Worm (Caenorhabditis elegans) whole organism, L4 larva: ENCODE results near the gene cct-5.

Experiments used
- F10B5.3 ChIP-seq: sonication (generic microtip); optimal IDR thresholded peaks from 2 replicates; lab custom pipeline; 2016; ENCODE audit warnings: mild to moderate bottlenecking, missing genetic modification characterization, missing compliant biosample characterization
- F37D6.2 ChIP-seq: sonication (generic microtip); optimal IDR thresholded peaks from 2 replicates; lab custom pipeline; 2016; ENCODE audit warnings: mild to moderate bottlenecking, missing genetic modification characterization, missing compliant biosample characterization
- F49E8.2 ChIP-seq: sonication (generic microtip); optimal IDR thresholded peaks from 2 replicates; lab custom pipeline; 2016; ENCODE audit warnings: missing compliant biosample characterization, mild to moderate bottlenecking, missing genetic modification characterization, borderline replicate concordance
- T26A8.4 ChIP-seq: fragments of 200-800 bp; sonication (Bioruptor generic); IDR thresholded peaks from 2 replicates; pipeline ENCODE4 v1.3.6; 2022; ENCODE audit warnings: missing genetic modification characterization, missing compliant biosample characterization
- ZK337.2 ChIP-seq: fragments of 200-800 bp; sonication (Bioruptor generic); IDR thresholded peaks from 2 replicates; pipeline ENCODE4 v1.3.6; 2022; ENCODE audit warnings: missing genetic modification reagents, missing genetic modification characterization, missing compliant biosample characterization
- aha-1 ChIP-seq: fragments of 150-350 bp; peaks from one replicate; lab custom pipeline; 2014; ENCODE audit warnings: missing biosample characterization, missing genetic modification characterization
- aly-2 ChIP-seq: sonication (generic microtip); optimal IDR thresholded peaks from 2 replicates; lab custom pipeline; 2018; ENCODE audit warnings: missing biosample characterization, missing genetic modification characterization
- ama-1 ChIP-seq: fragments of 150-350 bp; optimal IDR thresholded peaks from 2 replicates; lab custom pipeline; 2014; ENCODE audit warnings: inconsistent platforms, mixed read lengths
- ceh-62 ChIP-seq: sonication (generic microtip); optimal IDR thresholded peaks from 2 replicates; lab custom pipeline; 2017; ENCODE audit warnings: missing biosample characterization, missing genetic modification characterization
- ceh-82 ChIP-seq: sonication (generic microtip); optimal IDR thresholded peaks from 2 replicates; lab custom pipeline; 2017; ENCODE audit warnings: missing biosample characterization, missing genetic modification characterization
- cey-2 ChIP-seq: sonication (generic microtip); optimal IDR thresholded peaks from 3 replicates; lab custom pipeline; 2017; ENCODE audit warnings: missing genetic modification characterization, mild to moderate bottlenecking, missing compliant biosample characterization, antibody characterized with exemption, borderline replicate concordance; ENCODE audit not compliant: insufficient read depth
- daf-16 ChIP-seq, 3 experiments: sonication (generic microtip); optimal IDR thresholded peaks; 2 replicates each; lab custom pipeline; 2016 to 2017; ENCODE audit warnings: missing genetic modification characterization in 3 of 3, missing genetic modification reagents in 3 of 3, mild to moderate bottlenecking in 2 of 3, missing compliant biosample characterization in 2 of 3, missing biosample characterization in 1 of 3, moderate library complexity in 1 of 3
- daf-8 ChIP-seq: fragments of 200-800 bp; sonication (Bioruptor generic); IDR thresholded peaks from 2 replicates; pipeline ENCODE4 v1.3.6; 2022; ENCODE audit warnings: missing genetic modification characterization, missing compliant biosample characterization
- dmd-6 ChIP-seq: fragments of 200-800 bp; sonication (Bioruptor generic); IDR thresholded peaks from 2 replicates; pipeline ENCODE4 v1.3.6; 2022; ENCODE audit warnings: missing genetic modification reagents, missing genetic modification characterization, missing compliant biosample characterization
- dmd-8 ChIP-seq: fragments of 200-800 bp; sonication (Bioruptor generic); IDR thresholded peaks from 2 replicates; pipeline ENCODE4 v1.3.6; 2022; ENCODE audit warnings: missing genetic modification characterization, missing compliant biosample characterization
- dmd-9 ChIP-seq: fragments of 200-800 bp; sonication (Bioruptor generic); IDR thresholded peaks from 2 replicates; pipeline ENCODE4 v1.3.6; 2022; ENCODE audit warnings: missing genetic modification reagents, missing genetic modification characterization, missing compliant biosample characterization
- duxl-1 ChIP-seq: sonication (generic microtip); optimal IDR thresholded peaks from 2 replicates; lab custom pipeline; 2016; ENCODE audit warnings: mild to moderate bottlenecking, missing genetic modification characterization, moderate library complexity, missing compliant biosample characterization; ENCODE audit not compliant: poor library complexity
- egl-43 ChIP-seq: fragments of 200-800 bp; sonication (Bioruptor generic); IDR thresholded peaks from 2 replicates; pipeline ENCODE4 v1.3.6; 2022; ENCODE audit warnings: missing genetic modification reagents, missing genetic modification characterization, missing compliant biosample characterization
- fkh-10 ChIP-seq: fragments of 150-350 bp; optimal IDR thresholded peaks from 2 replicates; lab custom pipeline; 2014; ENCODE audit warnings: missing biosample characterization, missing genetic modification reagents, missing genetic modification characterization
- fos-1 ChIP-seq: fragments of 150-350 bp; optimal IDR thresholded peaks from 2 replicates; lab custom pipeline; 2014; ENCODE audit warnings: missing biosample characterization, missing genetic modification characterization
- hif-1 ChIP-seq, 2 experiments: sonication (generic microtip); optimal IDR thresholded peaks; 2 replicates each; lab custom pipeline; 2016 to 2017; ENCODE audit warnings: missing compliant biosample characterization in 2 of 2, missing genetic modification characterization in 2 of 2, missing genetic modification reagents in 2 of 2, missing genotype in 2 of 2, mild to moderate bottlenecking in 1 of 2
- hlh-11 ChIP-seq: fragments of 200-800 bp; sonication (Bioruptor generic); optimal IDR thresholded peaks from 2 replicates; lab custom pipeline; 2018; ENCODE audit warnings: mild to moderate bottlenecking, missing genetic modification characterization, missing compliant biosample characterization
- hlh-30 ChIP-seq: sonication (generic microtip); optimal IDR thresholded peaks from 2 replicates; lab custom pipeline; 2017; ENCODE audit warnings: antibody characterized with exemption, mild to moderate bottlenecking, missing genetic modification characterization, missing compliant biosample characterization; ENCODE audit not compliant: insufficient read depth
- hmg-1.1 ChIP-seq: fragments of 200-800 bp; sonication (Bioruptor generic); IDR thresholded peaks from 2 replicates; pipeline ENCODE4 v1.3.6; 2022; ENCODE audit warnings: missing genetic modification reagents, missing genetic modification characterization, missing compliant biosample characterization
- lim-7 ChIP-seq: fragments of 200-800 bp; sonication (Bioruptor generic); IDR thresholded peaks from 2 replicates; pipeline ENCODE4 v1.3.6; 2022; ENCODE audit warnings: missing genetic modification characterization, missing compliant biosample characterization
- lin-13 ChIP-seq: fragments of 150-350 bp; optimal IDR thresholded peaks from 2 replicates; lab custom pipeline; 2014; ENCODE audit warnings: missing biosample characterization, missing genetic modification reagents, missing genetic modification characterization
- lin-15B ChIP-seq: fragments of 150-350 bp; sonication (generic microtip); optimal IDR thresholded peaks from 3 replicates; lab custom pipeline; 2014; ENCODE audit warnings: missing biosample characterization, missing genetic modification characterization
- lir-3 ChIP-seq: sonication (generic microtip); optimal IDR thresholded peaks from 2 replicates; lab custom pipeline; 2016; ENCODE audit warnings: mild to moderate bottlenecking, missing genetic modification characterization, missing compliant biosample characterization
- madf-5 ChIP-seq, 2 experiments: fragments of 200-800 bp; sonication (Bioruptor generic); IDR thresholded peaks; 2 replicates each; pipeline ENCODE4 v1.3.6; 2022; ENCODE audit warnings: missing compliant biosample characterization in 2 of 2, missing genetic modification characterization in 2 of 2
- madf-9 ChIP-seq: fragments of 200-800 bp; sonication (Bioruptor generic); conservative IDR thresholded peaks from 2 replicates; pipeline ENCODE4 v1.3.6; 2022; ENCODE audit warnings: missing genetic modification reagents, missing genetic modification characterization, missing compliant biosample characterization
- mdt-29 ChIP-seq: fragments of 200-800 bp; sonication (Bioruptor generic); IDR thresholded peaks from 2 replicates; pipeline ENCODE4 v1.3.6; 2022; ENCODE audit warnings: missing genetic modification reagents, missing genetic modification characterization, missing compliant biosample characterization
- mxl-3 ChIP-seq: fragments of 200-800 bp; sonication (Bioruptor generic); optimal IDR thresholded peaks from 2 replicates; lab custom pipeline; 2018; ENCODE audit warnings: mild to moderate bottlenecking, missing genetic modification characterization, missing compliant biosample characterization
- nhr-111 ChIP-seq: fragments of 200-800 bp; sonication (Bioruptor generic); optimal IDR thresholded peaks from 2 replicates; lab custom pipeline; 2018; ENCODE audit warnings: mild to moderate bottlenecking, missing genetic modification characterization, missing compliant biosample characterization
- nhr-28 ChIP-seq: fragments of 150-350 bp; optimal IDR thresholded peaks from 2 replicates; lab custom pipeline; 2014; ENCODE audit warnings: missing biosample characterization, missing genetic modification characterization
- nhr-48 ChIP-seq: sonication (generic microtip); optimal IDR thresholded peaks from 2 replicates; lab custom pipeline; 2016; ENCODE audit warnings: mild to moderate bottlenecking, missing genetic modification characterization, missing compliant biosample characterization
- nhr-6 ChIP-seq: fragments of 150-350 bp; optimal IDR thresholded peaks from 2 replicates; lab custom pipeline; 2014; ENCODE audit warnings: missing biosample characterization, missing genetic modification characterization
- nhr-76 ChIP-seq: fragments of 150-350 bp; optimal IDR thresholded peaks from 2 replicates; lab custom pipeline; 2014; ENCODE audit warnings: missing biosample characterization, missing genetic modification characterization
- nhr-77 ChIP-seq: fragments of 150-350 bp; optimal IDR thresholded peaks from 2 replicates; lab custom pipeline; 2014; ENCODE audit warnings: missing biosample characterization, missing genetic modification characterization
- php-3 ChIP-seq: fragments of 200-800 bp; sonication (Bioruptor generic); IDR thresholded peaks from 2 replicates; pipeline ENCODE4 v1.3.6; 2022; ENCODE audit warnings: missing genetic modification reagents, missing genetic modification characterization, missing compliant biosample characterization
- set-16 ChIP-seq: fragments of 200-800 bp; sonication (Bioruptor generic); IDR thresholded peaks from 2 replicates; pipeline ENCODE4 v1.3.6; 2022; ENCODE audit warnings: missing genetic modification reagents, missing genetic modification characterization, missing compliant biosample characterization
- tra-1 ChIP-seq: fragments of 200-800 bp; sonication (Bioruptor generic); IDR thresholded peaks from 2 replicates; pipeline ENCODE4 v1.3.6; 2022; ENCODE audit warnings: missing genetic modification reagents, missing genetic modification characterization, missing compliant biosample characterization
- unc-130 ChIP-seq: sonication (generic microtip); optimal IDR thresholded peaks from 2 replicates; lab custom pipeline; 2016; ENCODE audit warnings: missing genetic modification reagents, missing genetic modification characterization, missing compliant biosample characterization
- unc-62 ChIP-seq, 3 experiments: fragments of 150-350 bp in 1 of 3; sonication (generic microtip); optimal IDR thresholded peaks in 2 of 3; peaks in 1 of 3; 1 replicate in 1 of 3; 2 replicates in 2 of 3; lab custom pipeline; 2014 to 2017; ENCODE audit warnings: missing biosample characterization in 3 of 3, missing genetic modification characterization in 3 of 3, missing genetic modification reagents in 3 of 3, missing genotype in 1 of 3
- zag-1 ChIP-seq: fragments of 150-350 bp; optimal IDR thresholded peaks from 2 replicates; lab custom pipeline; 2014; ENCODE audit warnings: missing biosample characterization, missing genetic modification characterization
- ztf-11 ChIP-seq: fragments of 150-350 bp; optimal IDR thresholded peaks from 2 replicates; lab custom pipeline; 2014; ENCODE audit warnings: missing biosample characterization, missing genetic modification characterization

The cct-5 gene

DNA sequence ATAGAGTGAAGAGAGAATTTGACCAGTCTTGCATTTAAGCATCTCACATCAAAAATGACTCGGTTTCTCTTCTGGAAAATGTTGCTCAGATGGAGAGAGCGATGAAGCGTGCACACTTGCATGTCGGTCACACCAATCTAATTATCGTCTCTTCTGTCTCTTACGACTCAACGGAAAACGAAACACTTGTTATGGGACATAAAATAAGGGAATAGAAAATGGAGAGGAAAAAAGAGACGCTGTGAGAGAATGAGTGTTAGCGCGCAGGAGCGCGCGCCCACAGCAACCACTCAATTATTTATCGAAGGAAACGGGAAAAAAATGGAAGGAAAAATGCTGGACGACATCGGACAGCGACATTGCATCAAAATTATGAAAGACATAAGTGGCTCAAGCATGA lies 2.2 kb downstream of the cct-5 start (continued):
- TF ChIP-seq lir-3 (tag; lab: Kevin White, UChicago) (no peak), T26A8.4 (GFP tag; lab: Robert Waterston, UW) (0 out of 2 replicates have a peak, but pooled peaks have one; percentile 31), dmd-9 (GFP tag; lab: Robert Waterston, UW) (no peak), hif-1 (tag; optimal IDR thresholded peaks at IDR 0.05; lab: Kevin White, UChicago) (peak in 1 of 2 experiments; percentile 3), dmd-8 (GFP tag; lab: Robert Waterston, UW) (no peak), ZK337.2 (GFP tag; lab: Robert Waterston, UW) (no peak), tra-1 (GFP tag; lab: Robert Waterston, UW) (no peak), cey-2 (tag; lab: Kevin White, UChicago) (no peak), ztf-11 (tag; lab: Kevin White, UChicago) (no peak), fkh-10 (GFP tag; lab: Kevin White, UChicago) (peak; percentile 66), php-3 (GFP tag; lab: Robert Waterston, UW) (no peak), lin-15B (tag; lab: Kevin White, UChicago) (no peak), madf-5 (GFP tag; IDR thresholded peaks at IDR 0.05; lab: Robert Waterston, UW) (no peak), nhr-6 (no peak), unc-130 (no peak), F49E8.2 (tag; lab: Kevin White, UChicago) (no peak), lin-13 (GFP tag; lab: Kevin White, UChicago) (no peak), ceh-82 (tag; lab: Kevin White, UChicago) (no peak), aha-1 (tag; lab: Kevin White, UChicago) (no peak), hlh-30 (tag; lab: Kevin White, UChicago) (peak; percentile 53)
- TF ChIP-seq, all 104 proteins: peak for 12

DNA sequence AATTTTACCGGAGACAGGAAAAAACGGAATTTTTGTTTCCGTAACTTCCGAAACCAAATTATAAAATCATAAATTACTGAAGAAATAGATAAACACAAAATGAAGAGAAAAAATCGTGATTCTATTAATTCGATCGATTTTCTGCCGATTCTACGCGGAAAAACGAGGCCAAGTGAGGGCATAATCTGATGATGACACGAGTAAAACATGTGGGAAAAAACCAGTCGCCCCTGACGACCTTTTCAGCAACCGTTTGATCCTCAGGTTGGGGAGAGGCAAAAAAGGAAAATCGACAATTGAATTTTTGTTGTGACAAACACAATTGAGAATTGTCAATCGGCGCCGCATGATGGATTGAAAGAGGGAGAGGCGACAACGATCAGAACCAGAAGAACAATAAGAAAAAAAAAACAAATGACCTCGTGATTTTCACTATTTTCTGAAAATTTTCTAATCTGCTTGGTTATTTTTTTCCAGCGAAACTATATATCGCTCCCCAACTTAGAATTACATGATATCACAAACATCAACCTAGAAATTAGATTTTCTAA lies 2.9 kb downstream of the cct-5 start:
- TF ChIP-seq hlh-30 (tag; lab: Kevin White, UChicago), result peak; percentile 56
- TF ChIP-seq nhr-28 (tag; lab: Kevin White, UChicago), result no peak
- no peak for TF ChIP-seq nhr-77 (tag; lab: Kevin White, UChicago)
- 0 out of 2 replicates have a peak, but pooled peaks have one; percentile 12 for TF ChIP-seq mdt-29 (GFP tag; lab: Robert Waterston, UW)
- no peak for TF ChIP-seq daf-16 (GFP tag; optimal IDR thresholded peaks at IDR 0.05; lab: Kevin White, UChicago)
- TF ChIP-seq daf-16 (tag; optimal IDR thresholded peaks at IDR 0.05; lab: Kevin White, UChicago), result peak; percentile 0
- TF ChIP-seq mxl-3 (GFP tag; lab: Kevin White, UChicago), result peak; percentile 39
- TF ChIP-seq zag-1 (tag; lab: Kevin White, UChicago), result no peak
- no peak for TF ChIP-seq fos-1 (tag; lab: Kevin White, UChicago)
- TF ChIP-seq dmd-6 (GFP tag; lab: Robert Waterston, UW), result peak; percentile 23; the same call in 1 of the 2 replicates
- peak; percentile 78 for TF ChIP-seq aha-1 (tag; lab: Kevin White, UChicago)
- no peak for TF ChIP-seq nhr-111 (GFP tag; lab: Kevin White, UChicago)
- TF ChIP-seq, all 104 proteins: peak for 6

DNA sequence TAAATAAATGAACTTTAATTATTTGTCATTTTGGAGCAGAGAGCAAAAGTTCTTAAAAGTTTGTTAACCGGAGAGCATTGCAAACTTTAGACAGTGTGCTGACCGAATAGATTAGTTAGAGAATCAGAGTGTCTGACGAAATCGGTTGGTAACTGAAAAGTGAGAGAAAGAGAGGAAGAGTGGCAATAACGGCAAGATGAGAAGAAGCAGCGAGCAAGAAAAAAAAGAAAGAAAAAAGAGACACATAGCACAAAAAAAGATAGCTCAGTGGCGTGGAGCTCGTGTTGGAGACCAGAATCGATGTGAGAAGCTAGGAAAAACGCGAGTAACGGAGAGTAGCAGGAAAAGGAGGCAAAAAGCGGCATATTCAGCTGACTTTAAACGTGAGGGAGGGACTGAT lies 3.6 kb downstream of the cct-5 start:
- TF ChIP-seq hmg-1.1 (GFP tag; lab: Robert Waterston, UW), result peak; percentile 47
- peak; percentile 3 for TF ChIP-seq mxl-3 (GFP tag; lab: Kevin White, UChicago)
- peak; percentile 96 for TF ChIP-seq aha-1 (tag; lab: Kevin White, UChicago)
- TF ChIP-seq madf-9 (GFP tag; lab: Robert Waterston, UW), result no peak
- peak; percentile 51 for TF ChIP-seq hlh-11 (tag; lab: Kevin White, UChicago)
- no peak for TF ChIP-seq nhr-77 (tag; lab: Kevin White, UChicago)
- no peak for TF ChIP-seq F10B5.3 (tag; lab: Kevin White, UChicago)
- TF ChIP-seq duxl-1, result no peak
- TF ChIP-seq nhr-6, result peak; percentile 27
- TF ChIP-seq php-3 (GFP tag; lab: Robert Waterston, UW), result no peak
- no peak for TF ChIP-seq set-16 (GFP tag; lab: Robert Waterston, UW)
- TF ChIP-seq egl-43 (GFP tag; lab: Robert Waterston, UW), result no peak
- TF ChIP-seq nhr-76 (tag; lab: Kevin White, UChicago), result no peak
- no peak for TF ChIP-seq lim-7 (GFP tag; lab: Robert Waterston, UW)
- no peak for TF ChIP-seq ceh-62 (tag; lab: Kevin White, UChicago)
- no peak for TF ChIP-seq lin-15B (tag; lab: Kevin White, UChicago)
- TF ChIP-seq nhr-48 (tag; lab: Kevin White, UChicago), result peak; percentile 21
- TF ChIP-seq aly-2 (tag; lab: Kevin White, UChicago), result no peak
- TF ChIP-seq dmd-6 (GFP tag; lab: Robert Waterston, UW), result peak; percentile 55
- TF ChIP-seq F37D6.2 (tag; lab: Kevin White, UChicago), result peak; percentile 6
- peak; percentile 78 for TF ChIP-seq ama-1
- TF ChIP-seq daf-8, result no peak
- TF ChIP-seq unc-62 (GFP tag; optimal IDR thresholded peaks at IDR 0.05 in 1 of 2; lab: Kevin White, UChicago), result no peak
- no peak for TF ChIP-seq unc-62 (tag; optimal IDR thresholded peaks at IDR 0.05; lab: Kevin White, UChicago)
